Worm (Caenorhabditis elegans) whole organism, L4 larva: Measurements from ENCODE around the gene bbs-5.
A peak's percentile ranks its signal among the peaks of the same experiment; 100 is the strongest.

ENCODE experiments used
- D1046.2 ChIP-seq: fragments of 200-800 bp; sonication (Bioruptor generic); IDR thresholded peaks from 2 replicates; pipeline ENCODE4 v1.3.6; 2022; ENCODE audit warnings: missing genetic modification characterization, missing compliant biosample characterization
- F26F4.8 ChIP-seq: fragments of 200-800 bp; sonication (Bioruptor generic); conservative IDR thresholded peaks from 2 replicates; pipeline ENCODE4 v1.3.6; 2022; ENCODE audit warnings: missing genetic modification characterization, missing compliant biosample characterization
- F37D6.2 ChIP-seq: sonication (generic microtip); optimal IDR thresholded peaks from 2 replicates; lab custom pipeline; 2016; ENCODE audit warnings: mild to moderate bottlenecking, missing genetic modification characterization, missing compliant biosample characterization
- F49E8.2 ChIP-seq: sonication (generic microtip); optimal IDR thresholded peaks from 2 replicates; lab custom pipeline; 2016; ENCODE audit warnings: missing compliant biosample characterization, mild to moderate bottlenecking, missing genetic modification characterization, borderline replicate concordance
- R02D3.7 ChIP-seq: fragments of 150-350 bp; sonication (generic microtip); optimal IDR thresholded peaks from 3 replicates; lab custom pipeline; 2014; ENCODE audit warnings: missing biosample characterization, missing genetic modification characterization
- T26A8.4 ChIP-seq: fragments of 200-800 bp; sonication (Bioruptor generic); IDR thresholded peaks from 2 replicates; pipeline ENCODE4 v1.3.6; 2022; ENCODE audit warnings: missing genetic modification characterization, missing compliant biosample characterization
- Y48G9A.11 ChIP-seq: fragments of 200-800 bp; sonication (Bioruptor generic); IDR thresholded peaks from 2 replicates; pipeline ENCODE4 v1.3.6; 2022; ENCODE audit warnings: missing genetic modification reagents, missing genetic modification characterization, missing compliant biosample characterization
- aha-1 ChIP-seq: fragments of 150-350 bp; peaks from one replicate; lab custom pipeline; 2014; ENCODE audit warnings: missing biosample characterization, missing genetic modification characterization
- ama-1 ChIP-seq: fragments of 150-350 bp; optimal IDR thresholded peaks from 2 replicates; lab custom pipeline; 2014; ENCODE audit warnings: inconsistent platforms, mixed read lengths
- arid-1 ChIP-seq: fragments of 200-800 bp; sonication (Bioruptor generic); conservative IDR thresholded peaks from 2 replicates; pipeline ENCODE4 v1.3.6; 2022; ENCODE audit warnings: missing genetic modification reagents, missing genetic modification characterization, missing compliant biosample characterization
- attf-4 ChIP-seq: sonication (generic microtip); optimal IDR thresholded peaks from 3 replicates; lab custom pipeline; 2017; ENCODE audit warnings: missing biosample characterization, missing genetic modification characterization
- ceh-20 ChIP-seq: fragments of 200-800 bp; sonication (Bioruptor generic); IDR thresholded peaks from 2 replicates; pipeline ENCODE4 v1.3.6; 2022; ENCODE audit warnings: missing genetic modification reagents, missing genetic modification characterization, missing compliant biosample characterization
- ceh-32 ChIP-seq: sonication (generic microtip); optimal IDR thresholded peaks from 2 replicates; lab custom pipeline; 2016; ENCODE audit warnings: mild to moderate bottlenecking, missing genetic modification characterization, missing compliant biosample characterization; ENCODE audit not compliant: poor library complexity
- ceh-44 ChIP-seq: fragments of 200-800 bp; sonication (Bioruptor generic); IDR thresholded peaks from 2 replicates; pipeline ENCODE4 v1.3.6; 2022; ENCODE audit warnings: missing genetic modification reagents, missing genetic modification characterization, missing compliant biosample characterization
- ceh-62 ChIP-seq: sonication (generic microtip); optimal IDR thresholded peaks from 2 replicates; lab custom pipeline; 2017; ENCODE audit warnings: missing biosample characterization, missing genetic modification characterization
- daf-12 ChIP-seq: fragments of 150-350 bp; optimal IDR thresholded peaks from 2 replicates; lab custom pipeline; 2014; ENCODE audit warnings: missing biosample characterization, missing genetic modification reagents, missing genetic modification characterization
- dpl-1 ChIP-seq: fragments of 150-350 bp; optimal IDR thresholded peaks from 2 replicates; lab custom pipeline; 2014; ENCODE audit warnings: missing biosample characterization, missing genetic modification reagents, missing genetic modification characterization
- duxl-1 ChIP-seq: sonication (generic microtip); optimal IDR thresholded peaks from 2 replicates; lab custom pipeline; 2016; ENCODE audit warnings: mild to moderate bottlenecking, missing genetic modification characterization, moderate library complexity, missing compliant biosample characterization; ENCODE audit not compliant: poor library complexity
- dve-1 ChIP-seq: sonication (generic microtip); optimal IDR thresholded peaks from 2 replicates; lab custom pipeline; 2017; ENCODE audit warnings: antibody characterized with exemption, mild to moderate bottlenecking, missing genetic modification characterization, missing compliant biosample characterization; ENCODE audit not compliant: insufficient read depth
- egl-43 ChIP-seq: fragments of 200-800 bp; sonication (Bioruptor generic); IDR thresholded peaks from 2 replicates; pipeline ENCODE4 v1.3.6; 2022; ENCODE audit warnings: missing genetic modification reagents, missing genetic modification characterization, missing compliant biosample characterization
- fkh-10 ChIP-seq: fragments of 150-350 bp; optimal IDR thresholded peaks from 2 replicates; lab custom pipeline; 2014; ENCODE audit warnings: missing biosample characterization, missing genetic modification reagents, missing genetic modification characterization
- fos-1 ChIP-seq: fragments of 150-350 bp; optimal IDR thresholded peaks from 2 replicates; lab custom pipeline; 2014; ENCODE audit warnings: missing biosample characterization, missing genetic modification characterization
- hif-1 ChIP-seq, 2 experiments: sonication (generic microtip); optimal IDR thresholded peaks; 2 replicates each; lab custom pipeline; 2016 to 2017; ENCODE audit warnings: missing compliant biosample characterization in 2 of 2, missing genetic modification characterization in 2 of 2, missing genetic modification reagents in 2 of 2, missing genotype in 2 of 2, mild to moderate bottlenecking in 1 of 2
- hlh-11 ChIP-seq: fragments of 200-800 bp; sonication (Bioruptor generic); optimal IDR thresholded peaks from 2 replicates; lab custom pipeline; 2018; ENCODE audit warnings: mild to moderate bottlenecking, missing genetic modification characterization, missing compliant biosample characterization
- hlh-30 ChIP-seq: sonication (generic microtip); optimal IDR thresholded peaks from 2 replicates; lab custom pipeline; 2017; ENCODE audit warnings: antibody characterized with exemption, mild to moderate bottlenecking, missing genetic modification characterization, missing compliant biosample characterization; ENCODE audit not compliant: insufficient read depth
- hmg-1.1 ChIP-seq: fragments of 200-800 bp; sonication (Bioruptor generic); IDR thresholded peaks from 2 replicates; pipeline ENCODE4 v1.3.6; 2022; ENCODE audit warnings: missing genetic modification reagents, missing genetic modification characterization, missing compliant biosample characterization
- jun-1 ChIP-seq: fragments of 150-350 bp; optimal IDR thresholded peaks from 2 replicates; lab custom pipeline; 2014; ENCODE audit warnings: missing biosample characterization, missing genetic modification reagents, missing genetic modification characterization
- lin-15B ChIP-seq: fragments of 150-350 bp; sonication (generic microtip); optimal IDR thresholded peaks from 3 replicates; lab custom pipeline; 2014; ENCODE audit warnings: missing biosample characterization, missing genetic modification characterization
- lin-29 ChIP-seq: fragments of 200-800 bp; sonication (Bioruptor generic); IDR thresholded peaks from 2 replicates; pipeline ENCODE4 v1.3.6; 2022; ENCODE audit warnings: missing genetic modification reagents, missing genetic modification characterization, missing compliant biosample characterization
- lin-38 ChIP-seq: fragments of 200-800 bp; sonication (Bioruptor generic); IDR thresholded peaks from 2 replicates; pipeline ENCODE4 v1.3.6; 2022; ENCODE audit warnings: missing genetic modification reagents, missing genetic modification characterization, missing compliant biosample characterization
- lin-39 ChIP-seq: fragments of 150-350 bp; optimal IDR thresholded peaks from 2 replicates; lab custom pipeline; 2014; ENCODE audit warnings: missing biosample characterization, missing genetic modification reagents, missing genetic modification characterization
- lir-3 ChIP-seq: sonication (generic microtip); optimal IDR thresholded peaks from 2 replicates; lab custom pipeline; 2016; ENCODE audit warnings: mild to moderate bottlenecking, missing genetic modification characterization, missing compliant biosample characterization
- lsy-2 ChIP-seq, 2 experiments: fragments of 150-350 bp in 1 of 2; sonication (generic microtip) in 1 of 2; optimal IDR thresholded peaks; 2 replicates each; lab custom pipeline; 2014 to 2017; ENCODE audit warnings: missing biosample characterization in 2 of 2, missing genetic modification characterization in 2 of 2
- mdt-29 ChIP-seq: fragments of 200-800 bp; sonication (Bioruptor generic); IDR thresholded peaks from 2 replicates; pipeline ENCODE4 v1.3.6; 2022; ENCODE audit warnings: missing genetic modification reagents, missing genetic modification characterization, missing compliant biosample characterization
- mes-2 ChIP-seq: sonication (generic microtip); optimal IDR thresholded peaks from 2 replicates; lab custom pipeline; 2016; ENCODE audit warnings: missing genotype, mild to moderate bottlenecking, missing genetic modification characterization, missing compliant biosample characterization; ENCODE audit not compliant: poor library complexity, severe bottlenecking
- nhr-10 ChIP-seq: fragments of 150-350 bp; optimal IDR thresholded peaks from 2 replicates; lab custom pipeline; 2014; ENCODE audit warnings: missing biosample characterization, missing genetic modification characterization
- nhr-25 ChIP-seq: sonication (generic microtip); optimal IDR thresholded peaks from 2 replicates; lab custom pipeline; 2017; ENCODE audit warnings: missing genetic modification characterization, mild to moderate bottlenecking, missing compliant biosample characterization, antibody characterized with exemption, moderate library complexity, borderline replicate concordance; ENCODE audit not compliant: insufficient read depth
- nhr-28 ChIP-seq: fragments of 150-350 bp; optimal IDR thresholded peaks from 2 replicates; lab custom pipeline; 2014; ENCODE audit warnings: missing biosample characterization, missing genetic modification characterization
- nhr-42 ChIP-seq: fragments of 200-800 bp; sonication (Bioruptor generic); IDR thresholded peaks from 2 replicates; pipeline ENCODE4 v1.3.6; 2022; ENCODE audit warnings: missing genetic modification characterization, missing compliant biosample characterization
- nhr-6 ChIP-seq: fragments of 150-350 bp; optimal IDR thresholded peaks from 2 replicates; lab custom pipeline; 2014; ENCODE audit warnings: missing biosample characterization, missing genetic modification characterization
- nhr-76 ChIP-seq: fragments of 150-350 bp; optimal IDR thresholded peaks from 2 replicates; lab custom pipeline; 2014; ENCODE audit warnings: missing biosample characterization, missing genetic modification characterization
- pqm-1 ChIP-seq: sonication (generic microtip); optimal IDR thresholded peaks from 2 replicates; lab custom pipeline; 2017; ENCODE audit warnings: missing biosample characterization, missing genetic modification characterization
- rbr-2 ChIP-seq: sonication (generic microtip); optimal IDR thresholded peaks from 2 replicates; lab custom pipeline; 2016; ENCODE audit warnings: missing genotype, missing genetic modification characterization, missing compliant biosample characterization
- snpc-4 ChIP-seq: fragments of 150-350 bp; optimal IDR thresholded peaks from 2 replicates; lab custom pipeline; 2014; ENCODE audit warnings: missing biosample characterization, missing genetic modification characterization
- spr-1 ChIP-seq: sonication (generic microtip); optimal IDR thresholded peaks from 2 replicates; lab custom pipeline; 2016; ENCODE audit warnings: mild to moderate bottlenecking, missing genetic modification characterization, missing compliant biosample characterization
- unc-130 ChIP-seq: sonication (generic microtip); optimal IDR thresholded peaks from 2 replicates; lab custom pipeline; 2016; ENCODE audit warnings: missing genetic modification reagents, missing genetic modification characterization, missing compliant biosample characterization
- vab-7 ChIP-seq: fragments of 200-800 bp; sonication (Bioruptor generic); IDR thresholded peaks from 2 replicates; pipeline ENCODE4 v1.3.6; 2022; ENCODE audit warnings: missing genetic modification reagents, missing genetic modification characterization, missing compliant biosample characterization
- zfp-2 ChIP-seq: sonication (generic microtip); optimal IDR thresholded peaks from 2 replicates; lab custom pipeline; 2016; ENCODE audit warnings: mild to moderate bottlenecking, missing genetic modification characterization, missing compliant biosample characterization
- zfp-3 ChIP-seq: fragments of 200-800 bp; sonication (Bioruptor generic); conservative IDR thresholded peaks from 2 replicates; pipeline ENCODE4 v1.3.6; 2022; ENCODE audit warnings: missing genetic modification reagents, missing genetic modification characterization, missing compliant biosample characterization
- zip-2 ChIP-seq: fragments of 150-350 bp; optimal IDR thresholded peaks from 2 replicates; lab custom pipeline; 2014; ENCODE audit warnings: missing biosample characterization, missing genetic modification characterization
- ztf-11 ChIP-seq: fragments of 150-350 bp; optimal IDR thresholded peaks from 2 replicates; lab custom pipeline; 2014; ENCODE audit warnings: missing biosample characterization, missing genetic modification characterization
- ztf-7 ChIP-seq: fragments of 150-350 bp; optimal IDR thresholded peaks from 2 replicates; lab custom pipeline; 2014; ENCODE audit warnings: missing biosample characterization, missing genetic modification characterization

bbs-5 gene

ce11 chrIII:10284214-10284613 lies 22.6 kb upstream of the bbs-5 start (continued):
- TF ChIP-seq fkh-10 (GFP tag; lab: Kevin White, UChicago) (peak; percentile 61), mes-2 (peak; percentile 9), dpl-1 (no peak), pqm-1 (tag; lab: Kevin White, UChicago) (no peak), nhr-6 (tag; lab: Kevin White, UChicago) (no peak), vab-7 (GFP tag; lab: Robert Waterston, UW) (peak; percentile 59), T26A8.4 (GFP tag; lab: Robert Waterston, UW) (no peak), aha-1 (tag; lab: Kevin White, UChicago) (peak; percentile 93), ama-1 (lab: Kevin White, UChicago) (no peak), attf-4 (no peak), nhr-28 (no peak), hlh-30 (peak; percentile 65), lir-3 (tag; lab: Kevin White, UChicago) (no peak), hif-1 (tag; optimal IDR thresholded peaks at IDR 0.05; lab: Kevin White, UChicago) (peak in 1 of 2 experiments; percentile 55), lin-39 (tag; lab: Kevin White, UChicago) (no peak), zfp-3 (GFP tag; lab: Robert Waterston, UW) (no peak), F49E8.2 (tag; lab: Kevin White, UChicago) (no peak), egl-43 (GFP tag; lab: Robert Waterston, UW) (peak; percentile 65; the same call in 1 of the 2 replicates), zfp-2 (tag; lab: Kevin White, UChicago) (no peak), ztf-7 (no peak), ceh-32 (no peak), arid-1 (GFP tag; lab: Robert Waterston, UW) (no peak), snpc-4 (tag; lab: Kevin White, UChicago) (no peak), lin-38 (GFP tag; lab: Robert Waterston, UW) (no peak; the same call in 1 of the 2 replicates), nhr-42 (GFP tag; lab: Robert Waterston, UW) (no peak), daf-12 (tag; lab: Kevin White, UChicago) (no peak), nhr-25 (tag; lab: Kevin White, UChicago) (no peak), D1046.2 (GFP tag; lab: Robert Waterston, UW) (0 out of 2 replicates have a peak, but pooled peaks have one; percentile 72), zip-2 (no peak), duxl-1 (tag; lab: Kevin White, UChicago) (no peak), ceh-44 (GFP tag; lab: Robert Waterston, UW) (no peak), nhr-76 (tag; lab: Kevin White, UChicago) (no peak), nhr-10 (tag; lab: Kevin White, UChicago) (no peak), lin-29 (GFP tag; lab: Robert Waterston, UW) (no peak), hlh-11 (tag; lab: Kevin White, UChicago) (peak; percentile 42), dve-1 (tag; lab: Kevin White, UChicago) (no peak), F37D6.2 (tag; lab: Kevin White, UChicago) (peak; percentile 68), hmg-1.1 (peak; percentile 74), mdt-29 (no peak), lsy-2 (tag; optimal IDR thresholded peaks at IDR 0.05; lab: Kevin White, UChicago) (peak; percentile 46 to 58), ceh-62 (tag; lab: Kevin White, UChicago) (no peak), rbr-2 (tag; lab: Kevin White, UChicago) (peak; percentile 85), ztf-11 (tag; lab: Kevin White, UChicago) (no peak), F26F4.8 (GFP tag; lab: Robert Waterston, UW) (no peak), ceh-20 (no peak), R02D3.7 (tag; lab: Kevin White, UChicago) (no peak), Y48G9A.11 (no peak), unc-130 (no peak), jun-1 (tag; lab: Kevin White, UChicago) (no peak), fos-1 (tag; lab: Kevin White, UChicago) (no peak), lin-15B (no peak), spr-1 (tag; lab: Kevin White, UChicago) (no peak)
